Fruit fly (Drosophila melanogaster): ENCODE measurements around the gene CG7582.

dm6 chr3R:29715277-29715676 is 33.2 kb upstream of the CG7582 start, which contains the start of gene Dup99B:
- no peak for TF ChIP-seq CG14711 (tag; optimal IDR thresholded peaks at IDR 0.05)
- no peak for TF ChIP-seq Clk (GFP tag; optimal IDR thresholded peaks at IDR 0.05)
- no peak for TF ChIP-seq pad (GFP tag; optimal IDR thresholded peaks at IDR 0.05)
- TF ChIP-seq CG11617 (GFP tag; optimal IDR thresholded peaks at IDR 0.05), result no peak
- TF ChIP-seq cic (GFP tag; optimal IDR thresholded peaks at IDR 0.05), result no peak

Data from whole organism, adult.